Fruit fly (Drosophila melanogaster): ENCODE data around the gene mthl5.

mthl5 gene

dm6 chr3R:11882506-11882953 lies 4.4 kb downstream of the mthl5 start, which contains the start of the genes CG6962 and CG31368 (continued):
- TF ChIP-seq Bgb (GFP tag; IDR thresholded peaks at IDR 0.05; ENCODE audit: partially characterized antibody) (no peak), stc (GFP tag; IDR thresholded peaks at IDR 0.05) (peak; percentile 67), cwo (GFP tag; optimal IDR thresholded peaks at IDR 0.05) (peak; percentile 39), E2f2 (GFP tag; IDR thresholded peaks at IDR 0.05) (peak; percentile 62), Chrac-16 (GFP tag; optimal IDR thresholded peaks at IDR 0.05) (peak; percentile 84), CG7987 (GFP tag; optimal IDR thresholded peaks at IDR 0.05) (peak; percentile 55), D19B (GFP tag; optimal IDR thresholded peaks at IDR 0.05) (peak; percentile 46), gt (GFP tag; IDR thresholded peaks at IDR 0.05) (peak; percentile 49; the same call in 1 of the 2 replicates), CG15696 (tag; optimal IDR thresholded peaks at IDR 0.05) (peak; percentile 92), Awh (GFP tag; IDR thresholded peaks at IDR 0.05) (peak; percentile 58; the same call in 1 of the 2 replicates), CG12104 (GFP tag; optimal IDR thresholded peaks at IDR 0.05) (peak; percentile 77), sima (GFP tag; optimal IDR thresholded peaks at IDR 0.05) (no peak), CG17568 (GFP tag; optimal IDR thresholded peaks at IDR 0.05) (no peak), caup (GFP tag; optimal IDR thresholded peaks at IDR 0.05; ENCODE audit: severe bottlenecking) (peak; percentile 70), HLH3B (GFP tag; IDR thresholded peaks at IDR 0.05) (peak; percentile 82), CG6813 (GFP tag; optimal IDR thresholded peaks at IDR 0.05) (peak; percentile 14), ab (GFP tag; optimal IDR thresholded peaks at IDR 0.05) (peak; percentile 64), CG12942 (GFP tag; optimal IDR thresholded peaks at IDR 0.05) (peak; percentile 79), CG2120 (GFP tag; optimal IDR thresholded peaks at IDR 0.05) (peak; percentile 89), zen (tag; optimal IDR thresholded peaks at IDR 0.05) (peak; percentile 87), tin (GFP tag; optimal IDR thresholded peaks at IDR 0.05) (peak; percentile 84), ken (GFP tag; IDR thresholded peaks at IDR 0.05) (peak; percentile 74; the same call in 2 of the 3 replicates), Nf-YA (GFP tag; IDR thresholded peaks at IDR 0.05) (0 out of 2 replicates have a peak, but pooled peaks have one; percentile 31), Lhr (GFP tag; optimal IDR thresholded peaks at IDR 0.05) (peak; percentile 85), CG6654 (GFP tag; optimal IDR thresholded peaks at IDR 0.05) (peak; percentile 21), ase (GFP tag; IDR thresholded peaks at IDR 0.05) (peak; percentile 75), z (GFP tag; IDR thresholded peaks at IDR 0.05) (no peak), hbn (GFP tag; IDR thresholded peaks at IDR 0.05; ENCODE audit: partially characterized antibody) (no peak), Deaf1 (tag; optimal IDR thresholded peaks at IDR 0.05) (peak; percentile 43), otp (GFP tag; IDR thresholded peaks at IDR 0.05) (peak; percentile 60; the same call in 2 of the 3 replicates), Antp (GFP tag; optimal IDR thresholded peaks at IDR 0.05) (peak; percentile 23), ERR (GFP tag; optimal IDR thresholded peaks at IDR 0.05) (no peak), C15 (GFP tag; IDR thresholded peaks at IDR 0.05) (no peak), wdn (GFP tag; IDR thresholded peaks at IDR 0.05) (peak; percentile 64), ac (GFP tag; optimal IDR thresholded peaks at IDR 0.05) (no peak), aop (GFP tag; IDR thresholded peaks at IDR 0.05) (peak; percentile 28; the same call in 1 of the 2 replicates), CG33557 (GFP tag; optimal IDR thresholded peaks at IDR 0.05) (peak; percentile 68), mld (GFP tag; IDR thresholded peaks at IDR 0.05; ENCODE audit: partially characterized antibody) (no peak), Lpt (GFP tag; optimal IDR thresholded peaks at IDR 0.05) (no peak), CG8765 (GFP tag; IDR thresholded peaks at IDR 0.05) (peak; percentile 73), BtbVII (GFP tag; optimal IDR thresholded peaks at IDR 0.05) (peak; percentile 7), NfI (GFP tag; optimal IDR thresholded peaks at IDR 0.05) (peak; percentile 89), CG3281 (GFP tag; optimal IDR thresholded peaks at IDR 0.05) (peak; percentile 71), twi (tag; optimal IDR thresholded peaks at IDR 0.05) (peak; percentile 82), jing (GFP tag; optimal IDR thresholded peaks at IDR 0.05) (peak; percentile 60), CG2678 (tag; optimal IDR thresholded peaks at IDR 0.05) (peak; percentile 82), gro (GFP tag; optimal IDR thresholded peaks at IDR 0.05) (peak; percentile 32), CG9727 (GFP tag; optimal IDR thresholded peaks at IDR 0.05) (peak; percentile 82), bbx (GFP tag; IDR thresholded peaks at IDR 0.05; ENCODE audit: partially characterized antibody) (no peak), tup (GFP tag; optimal IDR thresholded peaks at IDR 0.05) (peak; percentile 54)

Data from whole organism, embryonic.